Worm (Caenorhabditis elegans) whole organism, early embryonic: Measurements from ENCODE around the gene H02F09.2.

Source experiments
- B0310.2 ChIP-seq: sonication (generic microtip); optimal IDR thresholded peaks from 2 replicates; lab custom pipeline; 2016; ENCODE audit warnings: mild to moderate bottlenecking, missing genetic modification characterization, missing compliant biosample characterization
- aly-1 ChIP-seq: sonication (generic microtip); optimal IDR thresholded peaks from 2 replicates; lab custom pipeline; 2016; ENCODE audit warnings: missing genetic modification characterization, missing compliant biosample characterization
- ceh-13 ChIP-seq: fragments of 200-800 bp; sonication (Bioruptor generic); optimal IDR thresholded peaks from 2 replicates; lab custom pipeline; 2018; ENCODE audit warnings: mild to moderate bottlenecking, missing genetic modification characterization, missing compliant biosample characterization
- ceh-36 ChIP-seq: sonication (generic microtip); optimal IDR thresholded peaks from 2 replicates; lab custom pipeline; 2016; ENCODE audit warnings: missing genetic modification characterization, inconsistent platforms, missing compliant biosample characterization
- flt-1 ChIP-seq: fragments of 200-800 bp; sonication (Bioruptor generic); IDR thresholded peaks from 2 replicates; pipeline ENCODE4 v1.3.6; 2022; ENCODE audit warnings: missing genetic modification characterization, missing compliant biosample characterization
- hmg-4 ChIP-seq: fragments of 200-800 bp; sonication (Bioruptor generic); optimal IDR thresholded peaks from 2 replicates; lab custom pipeline; 2018; ENCODE audit warnings: mild to moderate bottlenecking, missing genetic modification characterization, missing compliant biosample characterization
- hnd-1 ChIP-seq: sonication (generic microtip); optimal IDR thresholded peaks from 2 replicates; lab custom pipeline; 2016; ENCODE audit warnings: missing genetic modification characterization, missing compliant biosample characterization
- pes-1 ChIP-seq: fragments of 200-800 bp; sonication (Bioruptor generic); IDR thresholded peaks from 2 replicates; pipeline ENCODE4 v1.3.6; 2022; ENCODE audit warnings: missing genetic modification reagents, missing genetic modification characterization, missing compliant biosample characterization
- scrt-1 ChIP-seq: fragments of 200-800 bp; sonication (Bioruptor generic); IDR thresholded peaks from 2 replicates; pipeline ENCODE4 v1.3.6; 2022; ENCODE audit warnings: missing genetic modification characterization, missing compliant biosample characterization
- sea-1 ChIP-seq: fragments of 200-800 bp; sonication (Bioruptor generic); conservative IDR thresholded peaks from 2 replicates; pipeline ENCODE4 v1.3.6; 2022; ENCODE audit warnings: missing genetic modification characterization, missing compliant biosample characterization
- tbx-37 ChIP-seq: fragments of 200-800 bp; sonication (Bioruptor generic); conservative IDR thresholded peaks from 2 replicates; pipeline ENCODE4 v1.3.6; 2022; ENCODE audit warnings: missing genetic modification reagents, missing genetic modification characterization, missing compliant biosample characterization
- tra-4 ChIP-seq: sonication (generic microtip); optimal IDR thresholded peaks from 2 replicates; lab custom pipeline; 2017; ENCODE audit warnings: missing genetic modification characterization, missing compliant biosample characterization

The H02F09.2 gene

DNA sequence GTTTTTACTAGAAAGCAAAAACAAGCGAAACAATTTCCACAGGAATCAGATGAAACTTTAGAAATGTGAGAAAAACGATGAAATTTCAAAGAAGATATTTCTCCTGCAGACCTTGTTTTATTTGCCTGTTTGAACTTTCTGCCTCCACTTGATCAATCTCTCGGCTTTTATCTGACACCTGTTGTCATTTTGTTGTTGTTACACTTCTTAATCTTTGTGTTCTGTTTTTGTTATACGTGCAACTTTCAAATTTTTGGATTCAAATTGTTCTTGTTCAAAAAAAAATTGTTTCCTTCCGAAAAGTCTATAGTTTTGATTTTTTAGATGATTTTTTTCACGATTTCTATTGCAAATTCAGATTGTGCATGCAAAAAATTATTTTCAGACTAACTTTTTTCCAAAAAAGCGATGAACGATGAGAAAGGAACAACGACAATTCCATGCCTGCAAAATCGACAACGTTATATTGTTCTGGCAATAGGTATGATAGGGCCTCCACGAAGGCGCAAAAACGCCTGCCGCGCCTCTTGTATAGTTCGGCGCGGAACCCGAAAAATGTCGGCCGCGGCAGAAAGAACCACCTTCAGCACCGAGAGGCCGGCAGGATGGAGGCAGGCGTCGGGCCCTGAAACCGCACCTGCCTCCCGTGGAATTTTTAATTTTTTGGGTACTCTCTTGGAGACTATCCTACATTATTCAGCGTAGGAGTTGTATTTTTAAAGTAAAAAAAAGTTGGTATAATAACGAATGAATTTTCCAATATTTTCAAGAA is 48.8 kb downstream of the H02F09.2 start, which contains the start of gene H11E01.2:
Gene H11E01.2 (plus strand): TSS at position 380 of the 772 bp plus-strand sequence.
- no peak for TF ChIP-seq ceh-36

- no peak for TF ChIP-seq ceh-13 (GFP tag; lab: Kevin White, UChicago)
- TF ChIP-seq aly-1 = no peak
- no peak for TF ChIP-seq sea-1
- TF ChIP-seq B0310.2 (tag; lab: Kevin White, UChicago) = no peak
- no peak for TF ChIP-seq pes-1
- no peak for TF ChIP-seq ceh-36
- TF ChIP-seq hnd-1 (tag; lab: Kevin White, UChicago) = no peak
- TF ChIP-seq tbx-37 (GFP tag; lab: Robert Waterston, UW) = no peak
- TF ChIP-seq hmg-4 (GFP tag; lab: Kevin White, UChicago) = no peak
- no peak for TF ChIP-seq flt-1 (GFP tag; lab: Robert Waterston, UW)
- no peak for TF ChIP-seq scrt-1 (GFP tag; lab: Robert Waterston, UW)
- no peak for TF ChIP-seq tra-4 (tag; lab: Kevin White, UChicago)
These were observed 51.0 kb downstream of the H02F09.2 start for ce11 chrX:1623048-1623447.
